Worm (Caenorhabditis elegans) whole organism, midembryonic: Measurements from ENCODE around the gene C08F11.1.

Source experiments
- T22C8.4 ChIP-seq: fragments of 200-800 bp; sonication (Bioruptor generic); IDR thresholded peaks from 2 replicates; pipeline ENCODE4 v1.3.6; 2022; ENCODE audit warnings: missing genetic modification characterization, missing compliant biosample characterization
- cog-1 ChIP-seq: sonication (generic microtip); optimal IDR thresholded peaks from 2 replicates; lab custom pipeline; 2016; ENCODE audit warnings: missing genetic modification characterization, missing compliant biosample characterization
- flt-1 ChIP-seq: fragments of 200-800 bp; sonication (Bioruptor generic); IDR thresholded peaks from 2 replicates; pipeline ENCODE4 v1.3.6; 2022; ENCODE audit warnings: missing genetic modification characterization, missing compliant biosample characterization
- med-1 ChIP-seq: sonication (generic microtip); optimal IDR thresholded peaks from 2 replicates; lab custom pipeline; 2017; ENCODE audit warnings: missing genetic modification characterization, mild to moderate bottlenecking, missing compliant biosample characterization, antibody characterized with exemption, missing genetic modification reagents; ENCODE audit not compliant: insufficient read depth
- tab-1 ChIP-seq: fragments of 200-800 bp; sonication (Bioruptor generic); IDR thresholded peaks from 2 replicates; pipeline ENCODE4 v1.3.6; 2022; ENCODE audit warnings: missing genetic modification characterization, missing compliant biosample characterization
- ztf-29 ChIP-seq: fragments of 200-800 bp; sonication (Bioruptor generic); IDR thresholded peaks from 2 replicates; pipeline ENCODE4 v1.3.6; 2022; ENCODE audit warnings: missing genetic modification reagents, missing genetic modification characterization, missing compliant biosample characterization

DNA sequence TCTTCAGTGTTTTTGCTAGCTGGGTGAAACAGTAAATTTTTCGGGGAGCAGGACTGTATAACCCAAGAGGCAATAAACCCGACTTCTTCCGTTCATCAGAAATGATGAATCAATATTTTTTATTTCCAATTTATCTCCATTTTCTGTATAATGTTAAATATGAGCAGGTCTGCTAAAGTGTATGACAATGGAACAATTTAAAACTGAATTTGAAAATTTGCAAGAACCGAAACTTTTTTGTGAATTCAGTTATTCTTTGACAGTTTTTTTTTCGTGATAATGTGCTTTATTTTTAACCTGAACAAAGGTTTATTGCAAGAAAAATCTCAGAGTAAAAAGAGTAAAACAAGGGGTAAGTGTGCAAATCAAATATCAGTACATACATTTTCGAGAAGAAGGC, 41.4 kb downstream of the C08F11.1 start:
- TF ChIP-seq cog-1 (tag; lab: Kevin White, UChicago) (no peak), med-1 (GFP tag; lab: Kevin White, UChicago) (no peak), tab-1 (GFP tag; lab: Robert Waterston, UW) (no peak), T22C8.4 (GFP tag; lab: Robert Waterston, UW) (no peak), ztf-29 (GFP tag; lab: Robert Waterston, UW) (no peak), flt-1 (GFP tag; lab: Robert Waterston, UW) (no peak)
